Worm (Caenorhabditis elegans) whole organism, early embryonic: ENCODE results near the gene T13F2.6.
"Not testable (repeated sequence)": the region's sequence is repeated elsewhere in the genome, so short reads cannot be mapped to it uniquely, and the experiment has no call there.

Experiments
- B0310.2 ChIP-seq: sonication (generic microtip); optimal IDR thresholded peaks from 2 replicates; lab custom pipeline; 2016; ENCODE audit warnings: mild to moderate bottlenecking, missing genetic modification characterization, missing compliant biosample characterization
- F13C5.2 ChIP-seq: sonication (generic microtip); optimal IDR thresholded peaks from 2 replicates; lab custom pipeline; 2017; ENCODE audit warnings: mild to moderate bottlenecking, missing genetic modification characterization, inconsistent platforms, missing compliant biosample characterization
- aly-1 ChIP-seq: sonication (generic microtip); optimal IDR thresholded peaks from 2 replicates; lab custom pipeline; 2016; ENCODE audit warnings: missing genetic modification characterization, missing compliant biosample characterization
- ama-1 ChIP-seq: fragments of 150-350 bp; optimal IDR thresholded peaks from 2 replicates; lab custom pipeline; 2014
- ceh-13 ChIP-seq: fragments of 200-800 bp; sonication (Bioruptor generic); optimal IDR thresholded peaks from 2 replicates; lab custom pipeline; 2018; ENCODE audit warnings: mild to moderate bottlenecking, missing genetic modification characterization, missing compliant biosample characterization
- ceh-36 ChIP-seq: sonication (generic microtip); optimal IDR thresholded peaks from 2 replicates; lab custom pipeline; 2016; ENCODE audit warnings: missing genetic modification characterization, inconsistent platforms, missing compliant biosample characterization
- ets-7 ChIP-seq: sonication (generic microtip); optimal IDR thresholded peaks from 2 replicates; lab custom pipeline; 2016; ENCODE audit warnings: missing genotype, missing genetic modification characterization, missing compliant biosample characterization
- flt-1 ChIP-seq: fragments of 200-800 bp; sonication (Bioruptor generic); IDR thresholded peaks from 2 replicates; pipeline ENCODE4 v1.3.6; 2022; ENCODE audit warnings: missing genetic modification characterization, missing compliant biosample characterization
- hmbx-1 ChIP-seq: sonication (generic microtip); optimal IDR thresholded peaks from 2 replicates; lab custom pipeline; 2016; ENCODE audit warnings: mild to moderate bottlenecking, missing genetic modification characterization, missing compliant biosample characterization
- hmg-4 ChIP-seq: fragments of 200-800 bp; sonication (Bioruptor generic); optimal IDR thresholded peaks from 2 replicates; lab custom pipeline; 2018; ENCODE audit warnings: mild to moderate bottlenecking, missing genetic modification characterization, missing compliant biosample characterization
- hnd-1 ChIP-seq: sonication (generic microtip); optimal IDR thresholded peaks from 2 replicates; lab custom pipeline; 2016; ENCODE audit warnings: missing genetic modification characterization, missing compliant biosample characterization
- pes-1 ChIP-seq: fragments of 200-800 bp; sonication (Bioruptor generic); IDR thresholded peaks from 2 replicates; pipeline ENCODE4 v1.3.6; 2022; ENCODE audit warnings: missing genetic modification reagents, missing genetic modification characterization, missing compliant biosample characterization
- scrt-1 ChIP-seq: fragments of 200-800 bp; sonication (Bioruptor generic); IDR thresholded peaks from 2 replicates; pipeline ENCODE4 v1.3.6; 2022; ENCODE audit warnings: missing genetic modification characterization, missing compliant biosample characterization
- sea-1 ChIP-seq: fragments of 200-800 bp; sonication (Bioruptor generic); conservative IDR thresholded peaks from 2 replicates; pipeline ENCODE4 v1.3.6; 2022; ENCODE audit warnings: missing genetic modification characterization, missing compliant biosample characterization
- tbx-11 ChIP-seq: fragments of 200-800 bp; sonication (Bioruptor generic); IDR thresholded peaks from 2 replicates; pipeline ENCODE4 v1.3.6; 2022; ENCODE audit warnings: missing genetic modification characterization, missing compliant biosample characterization
- tbx-37 ChIP-seq: fragments of 200-800 bp; sonication (Bioruptor generic); conservative IDR thresholded peaks from 2 replicates; pipeline ENCODE4 v1.3.6; 2022; ENCODE audit warnings: missing genetic modification reagents, missing genetic modification characterization, missing compliant biosample characterization
- tra-4 ChIP-seq: sonication (generic microtip); optimal IDR thresholded peaks from 2 replicates; lab custom pipeline; 2017; ENCODE audit warnings: missing genetic modification characterization, missing compliant biosample characterization

The T13F2.6 gene

DNA sequence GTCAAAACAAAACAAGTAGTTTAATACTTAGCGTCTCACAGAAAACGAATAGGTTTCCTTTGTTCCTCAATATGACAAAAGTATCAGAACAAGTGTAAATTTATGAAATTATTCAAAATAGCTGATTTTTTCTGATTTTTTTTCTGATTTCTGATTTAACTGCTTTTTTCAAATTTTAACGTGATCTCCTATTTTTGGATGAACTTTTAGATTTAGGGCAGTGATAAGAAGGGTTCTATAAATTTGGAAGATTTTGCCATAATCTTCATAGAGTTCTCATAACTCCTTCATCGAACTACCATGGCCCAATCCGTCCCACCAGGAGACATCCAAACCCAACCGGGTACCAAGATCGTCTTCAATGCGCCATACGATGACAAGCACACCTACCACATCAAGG lies 8.4 kb upstream of the T13F2.6 start, which contains the start of gene msp-78:
TSS of gene msp-78 (plus strand) at position 301 of the 400 bp plus-strand sequence.
- TF ChIP-seq ceh-13; B0310.2 (tag; lab: Kevin White, UChicago); hnd-1 (tag; lab: Kevin White, UChicago): not testable (repeated sequence)

DNA sequence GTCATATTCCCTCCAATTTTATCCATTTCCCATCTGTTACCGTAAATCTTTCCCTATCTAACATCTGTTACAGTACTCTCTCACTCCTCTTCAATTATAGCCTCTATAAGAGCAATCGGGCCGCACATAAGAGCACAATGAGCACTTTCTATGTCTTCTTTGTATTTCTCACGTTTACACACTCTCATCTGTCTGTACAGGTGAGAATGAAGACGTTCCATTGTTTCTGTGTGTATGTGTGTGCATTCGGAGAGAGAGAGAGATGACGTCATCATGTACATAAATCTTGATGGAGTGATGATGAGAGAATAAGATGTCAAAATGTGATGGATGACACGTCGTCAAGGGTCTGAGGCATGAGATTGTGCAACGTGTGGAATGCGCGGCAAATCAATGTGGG lies 7.3 kb upstream of the T13F2.6 start:
- TF ChIP-seq scrt-1 (GFP tag; lab: Robert Waterston, UW) (no peak), ceh-36 (tag; lab: Kevin White, UChicago) (no peak)

DNA sequence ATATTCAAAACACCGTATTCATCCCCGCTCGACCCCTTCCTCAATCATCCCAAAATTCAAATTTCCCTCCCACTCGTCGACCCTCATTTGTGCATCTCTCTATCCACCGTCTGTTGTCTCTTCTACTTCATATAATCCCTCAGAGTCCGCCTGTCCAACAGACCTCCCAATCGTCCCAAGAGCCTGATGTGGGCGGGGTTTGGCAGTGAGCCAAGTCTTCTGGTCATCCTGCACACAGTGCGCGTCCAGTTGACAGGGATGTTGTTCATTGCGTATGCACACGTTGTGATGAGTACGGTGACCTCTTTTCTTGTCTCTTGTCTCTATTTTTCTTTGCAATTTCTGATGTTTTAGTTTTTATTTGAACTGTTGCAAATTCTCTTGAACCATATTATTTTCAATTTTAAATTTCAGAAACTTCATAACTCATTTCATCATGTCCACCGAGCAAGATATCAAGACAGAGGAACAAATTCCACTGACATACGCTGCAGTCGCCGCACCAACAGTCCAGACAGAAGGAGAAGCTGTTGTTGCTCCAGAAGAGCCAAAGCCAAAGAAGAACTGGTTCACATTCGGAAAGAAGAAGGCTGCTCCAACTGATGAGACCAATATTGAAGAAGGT lies 5.9 kb upstream of the T13F2.6 start, which contains the start of gene cav-1:
TSS of gene cav-1 (plus strand) at position 415 of the 625 bp plus-strand sequence.
- TF ChIP-seq ceh-36 (tag; lab: Kevin White, UChicago), result peak; percentile 14
- TF ChIP-seq ceh-13, result no peak
- no peak for TF ChIP-seq scrt-1 (GFP tag; lab: Robert Waterston, UW)
- TF ChIP-seq aly-1, result peak; percentile 29
- TF ChIP-seq B0310.2 (tag; lab: Kevin White, UChicago), result peak; percentile 14
- peak; percentile 97 for TF ChIP-seq ama-1 (lab: Kevin White, UChicago)
- TF ChIP-seq sea-1 (GFP tag; lab: Robert Waterston, UW), result 0 out of 2 replicates have a peak, but pooled peaks have one; percentile 60
- peak; percentile 7 for TF ChIP-seq F13C5.2 (tag; lab: Kevin White, UChicago)
- peak; percentile 22 for TF ChIP-seq hmg-4 (GFP tag; lab: Kevin White, UChicago)
- TF ChIP-seq pes-1 (GFP tag; lab: Robert Waterston, UW), result peak; percentile 49; the same call in 1 of the 2 replicates
- TF ChIP-seq tra-4 (tag; lab: Kevin White, UChicago), result peak; percentile 7

DNA sequence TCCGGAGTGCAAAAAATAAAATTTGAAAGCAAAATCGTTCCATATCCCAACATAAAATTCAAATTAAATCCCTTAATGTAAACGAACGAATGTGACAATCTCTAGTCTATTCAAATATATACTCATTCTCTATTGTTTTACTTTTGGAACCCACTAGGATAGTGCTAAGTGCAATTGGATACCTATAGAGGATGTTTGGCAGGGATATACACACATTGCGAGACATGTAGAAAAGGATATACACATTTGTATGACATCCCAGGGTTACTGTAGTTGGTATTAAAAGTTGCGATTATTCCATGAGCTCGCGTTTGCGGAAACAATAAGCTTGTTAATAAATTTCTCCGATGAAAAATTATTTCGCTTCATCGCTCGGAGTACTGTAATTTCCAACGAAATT lies 4.7 kb upstream of the T13F2.6 start:
- TF ChIP-seq pes-1 (GFP tag; lab: Robert Waterston, UW) (peak; percentile 27; the same call in 1 of the 2 replicates), B0310.2 (tag; lab: Kevin White, UChicago) (no peak), hmbx-1 (tag; lab: Kevin White, UChicago) (no peak), tra-4 (tag; lab: Kevin White, UChicago) (peak; percentile 33), ceh-13 (peak; percentile 8), sea-1 (GFP tag; lab: Robert Waterston, UW) (peak; percentile 30; the same call in 1 of the 2 replicates), ceh-36 (tag; lab: Kevin White, UChicago) (peak; percentile 42), ama-1 (lab: Kevin White, UChicago) (no peak)

DNA sequence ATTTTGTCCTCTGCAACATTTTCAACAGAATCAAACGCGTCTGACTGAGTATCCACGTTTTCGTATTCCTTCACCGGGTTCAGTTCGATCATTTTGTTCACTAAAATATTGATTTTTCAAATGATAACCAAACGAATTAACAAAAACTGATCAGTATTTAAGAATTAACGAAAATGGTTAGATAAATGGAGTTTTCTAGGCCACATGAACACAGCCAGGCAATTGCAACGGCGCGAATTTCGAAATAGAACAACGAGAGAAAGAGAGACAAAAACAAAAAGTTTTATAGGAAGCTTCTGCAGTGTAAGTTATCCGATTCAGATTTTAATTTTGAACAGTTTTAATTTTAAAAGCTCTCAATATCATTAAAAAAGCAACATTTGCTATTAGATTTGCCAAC lies 586 bp upstream of the T13F2.6 start, which contains the start of gene sna-2:
TSS of gene sna-2 (minus strand) at position 100 of the 400 bp plus-strand sequence.
- TF ChIP-seq ets-7 (tag; lab: Kevin White, UChicago) (no peak), tbx-37 (GFP tag; lab: Robert Waterston, UW) (peak; percentile 68)

DNA sequence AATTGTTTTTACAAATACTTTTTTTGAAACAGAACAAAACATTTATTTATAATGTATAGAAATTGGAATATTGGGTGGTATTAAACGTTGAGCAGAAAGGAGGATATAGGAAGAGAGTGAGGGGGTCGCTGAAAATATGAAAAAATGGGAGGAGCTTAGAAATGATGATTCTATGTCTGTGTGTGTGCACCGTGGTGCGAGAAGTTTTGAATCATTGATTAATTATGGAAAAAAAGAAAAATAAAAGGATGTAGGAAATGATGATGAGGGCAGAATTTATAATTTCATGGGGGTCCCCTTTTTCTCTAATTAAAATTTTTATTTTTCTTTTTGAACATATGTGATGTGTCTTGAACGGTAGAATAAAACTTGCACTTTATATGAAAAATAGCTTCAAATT lies 6.6 kb downstream of the T13F2.6 start, which contains the start of gene sre-4:
TSS of gene sre-4 (minus strand) at position 101 of the 400 bp plus-strand sequence.
- TF ChIP-seq sea-1 (GFP tag; lab: Robert Waterston, UW) (no peak), pes-1 (GFP tag; lab: Robert Waterston, UW) (no peak), tbx-11 (GFP tag; lab: Robert Waterston, UW) (no peak), ceh-36 (tag; lab: Kevin White, UChicago) (no peak), hnd-1 (tag; lab: Kevin White, UChicago) (no peak), flt-1 (GFP tag; lab: Robert Waterston, UW) (no peak), hmbx-1 (tag; lab: Kevin White, UChicago) (no peak)

DNA sequence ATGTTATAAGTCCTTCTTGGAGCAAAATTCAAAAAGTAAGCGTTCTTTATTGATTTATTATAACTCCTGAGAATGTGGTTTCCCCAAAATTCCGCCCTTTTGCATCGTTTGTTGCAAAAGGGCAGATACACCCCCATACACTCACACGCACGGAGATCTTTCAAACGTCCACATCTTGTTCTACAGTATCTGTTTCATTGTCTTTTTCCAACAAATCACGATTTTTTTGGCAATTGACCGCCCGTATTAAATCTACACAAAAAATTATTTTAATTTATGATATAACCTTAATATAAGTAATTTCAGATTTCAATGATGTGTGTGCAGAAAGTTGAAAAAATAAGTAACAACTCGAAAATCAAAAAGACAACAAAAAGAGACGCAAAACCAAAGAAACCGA lies 11.4 kb downstream of the T13F2.6 start, which contains the start of gene T13F2.4:
TSS of gene T13F2.4 (plus strand) at position 301 of the 400 bp plus-strand sequence.
- no peak for TF ChIP-seq B0310.2 (tag; lab: Kevin White, UChicago)
- no peak for TF ChIP-seq F13C5.2 (tag; lab: Kevin White, UChicago)

DNA sequence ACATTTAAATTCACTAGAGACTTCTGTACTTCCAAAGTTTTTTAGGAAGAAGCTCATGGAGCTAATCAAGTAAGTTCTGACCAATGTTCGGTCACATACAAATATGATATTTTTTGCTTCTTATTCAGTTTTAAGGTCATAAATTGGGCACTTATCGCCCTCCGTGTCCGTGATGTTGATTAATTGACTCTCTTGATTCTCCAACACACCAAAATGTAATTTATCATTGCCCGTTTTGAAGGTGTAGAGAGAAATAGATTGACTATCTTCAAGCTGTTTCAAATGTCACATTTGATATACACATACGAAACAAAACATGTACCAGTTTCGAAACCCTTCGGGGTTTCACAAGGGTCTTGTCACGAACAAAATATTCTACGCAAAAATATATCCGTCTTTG lies 12.6 kb downstream of the T13F2.6 start:
- TF ChIP-seq hmg-4 (GFP tag; lab: Kevin White, UChicago) (no peak), ama-1 (lab: Kevin White, UChicago) (no peak), flt-1 (GFP tag; lab: Robert Waterston, UW) (no peak), ceh-13 (no peak), tbx-37 (GFP tag; lab: Robert Waterston, UW) (no peak), pes-1 (GFP tag; lab: Robert Waterston, UW) (no peak), B0310.2 (tag; lab: Kevin White, UChicago) (no peak), ets-7 (tag; lab: Kevin White, UChicago) (no peak), ceh-36 (tag; lab: Kevin White, UChicago) (no peak), scrt-1 (GFP tag; lab: Robert Waterston, UW) (no peak), F13C5.2 (tag; lab: Kevin White, UChicago) (no peak), tra-4 (tag; lab: Kevin White, UChicago) (no peak)
